Worm (Caenorhabditis elegans) whole organism, young adult: ENCODE results near the gene ubc-18.

Source experiments
- B0019.2 ChIP-seq: fragments of 200-800 bp; sonication (Bioruptor generic); conservative IDR thresholded peaks from 2 replicates; pipeline ENCODE4 v1.3.6; 2022; ENCODE audit warnings: missing genetic modification reagents, missing genetic modification characterization, missing compliant biosample characterization
- B0035.1 ChIP-seq: sonication (generic microtip); optimal IDR thresholded peaks from 2 replicates; lab custom pipeline; 2016; ENCODE audit warnings: missing genetic modification characterization, mild to moderate bottlenecking, missing compliant biosample characterization, missing genotype, missing genetic modification reagents
- C06A6.2 ChIP-seq: fragments of 200-800 bp; sonication (Bioruptor generic); conservative IDR thresholded peaks from 2 replicates; pipeline ENCODE4 v1.3.6; 2022; ENCODE audit warnings: missing genetic modification characterization, missing compliant biosample characterization
- F22D6.2 ChIP-seq: sonication (generic microtip); optimal IDR thresholded peaks from 2 replicates; lab custom pipeline; 2016; ENCODE audit warnings: mild to moderate bottlenecking, missing genetic modification characterization, missing compliant biosample characterization
- F23B12.7 ChIP-seq: sonication (generic microtip); optimal IDR thresholded peaks from 2 replicates; lab custom pipeline; 2017; ENCODE audit warnings: missing genetic modification characterization, mild to moderate bottlenecking, missing compliant biosample characterization, antibody characterized with exemption, moderate library complexity; ENCODE audit not compliant: insufficient read depth
- K11D2.4 ChIP-seq: fragments of 200-800 bp; sonication (Bioruptor generic); IDR thresholded peaks from 2 replicates; pipeline ENCODE4 v1.3.6; 2022; ENCODE audit warnings: missing genetic modification reagents, missing genetic modification characterization, missing compliant biosample characterization
- T07F8.4 ChIP-seq: sonication (generic microtip); optimal IDR thresholded peaks from 2 replicates; lab custom pipeline; 2016; ENCODE audit warnings: mild to moderate bottlenecking, missing genetic modification characterization, moderate library complexity, missing compliant biosample characterization
- T26A5.8 ChIP-seq: sonication (generic microtip); optimal IDR thresholded peaks from 2 replicates; lab custom pipeline; 2016; ENCODE audit warnings: missing genetic modification characterization, missing compliant biosample characterization
- Y53F4B.3 ChIP-seq: fragments of 200-800 bp; sonication (Bioruptor generic); IDR thresholded peaks from 2 replicates; pipeline ENCODE4 v1.3.6; 2022; ENCODE audit warnings: missing genetic modification reagents, missing genetic modification characterization, missing compliant biosample characterization
- Y67H2A.10 ChIP-seq: fragments of 200-800 bp; sonication (Bioruptor generic); conservative IDR thresholded peaks from 2 replicates; pipeline ENCODE4 v1.3.6; 2022; ENCODE audit warnings: missing genetic modification reagents, missing genetic modification characterization, missing compliant biosample characterization
- Y95B8A.8 ChIP-seq: fragments of 200-800 bp; sonication (Bioruptor generic); IDR thresholded peaks from 2 replicates; pipeline ENCODE4 v1.3.6; 2022; ENCODE audit warnings: missing genetic modification reagents, missing genetic modification characterization, missing compliant biosample characterization
- akir-1 ChIP-seq: fragments of 200-800 bp; sonication (Bioruptor generic); optimal IDR thresholded peaks from 2 replicates; lab custom pipeline; 2018; ENCODE audit warnings: mild to moderate bottlenecking, missing genetic modification characterization, moderate library complexity, missing compliant biosample characterization
- cebp-1 ChIP-seq, 2 experiments: fragments of 200-800 bp in 1 of 2; sonication (Bioruptor generic) in 1 of 2; sonication (generic microtip) in 1 of 2; IDR thresholded peaks in 1 of 2; optimal IDR thresholded peaks in 1 of 2; 2 replicates each; pipeline versions ENCODE4 v1.3.6 to Lab custom; 2017 to 2022; ENCODE audit warnings: missing compliant biosample characterization in 2 of 2, missing genetic modification characterization in 2 of 2, mild to moderate bottlenecking in 1 of 2, missing genetic modification reagents in 1 of 2, moderate library complexity in 1 of 2
- ceh-58 ChIP-seq: fragments of 200-800 bp; sonication (Bioruptor generic); IDR thresholded peaks from 2 replicates; pipeline ENCODE4 v1.3.6; 2022; ENCODE audit warnings: missing genetic modification characterization, missing compliant biosample characterization
- ets-4 ChIP-seq: fragments of 200-800 bp; sonication (Bioruptor generic); optimal IDR thresholded peaks from 2 replicates; lab custom pipeline; 2018; ENCODE audit warnings: mild to moderate bottlenecking, missing genetic modification characterization, missing compliant biosample characterization
- lag-1 ChIP-seq: fragments of 200-800 bp; sonication (Bioruptor generic); IDR thresholded peaks from 2 replicates; pipeline ENCODE4 v1.3.6; 2022; ENCODE audit warnings: missing genetic modification reagents, missing genetic modification characterization, missing compliant biosample characterization
- lin-26 ChIP-seq: fragments of 200-800 bp; sonication (Bioruptor generic); IDR thresholded peaks from 2 replicates; pipeline ENCODE4 v1.3.6; 2022; ENCODE audit warnings: missing genetic modification reagents, missing genetic modification characterization, missing compliant biosample characterization
- lin-35 ChIP-seq, 3 experiments: fragments of 150-350 bp in 2 of 3; sonication (generic microtip) in 1 of 3; optimal IDR thresholded peaks; 2 replicates each; lab custom pipeline; 2014 to 2018; ENCODE audit warnings: missing biosample characterization in 3 of 3, missing genetic modification characterization in 3 of 3, missing genetic modification reagents in 3 of 3
- lin-54 ChIP-seq: fragments of 200-800 bp; sonication (Bioruptor generic); optimal IDR thresholded peaks from 2 replicates; lab custom pipeline; 2018; ENCODE audit warnings: mild to moderate bottlenecking, missing genetic modification characterization, missing compliant biosample characterization
- lsl-1 ChIP-seq: fragments of 200-800 bp; sonication (Bioruptor generic); optimal IDR thresholded peaks from 2 replicates; lab custom pipeline; 2018; ENCODE audit warnings: mild to moderate bottlenecking, missing genetic modification characterization, moderate library complexity, missing compliant biosample characterization
- lsy-27 ChIP-seq: sonication (generic microtip); optimal IDR thresholded peaks from 2 replicates; lab custom pipeline; 2017; ENCODE audit warnings: missing genetic modification characterization, mild to moderate bottlenecking, missing compliant biosample characterization, antibody characterized with exemption, missing genotype, borderline replicate concordance; ENCODE audit not compliant: insufficient read depth
- mcd-1 ChIP-seq: fragments of 200-800 bp; sonication (Bioruptor generic); IDR thresholded peaks from 2 replicates; pipeline ENCODE4 v1.3.6; 2022; ENCODE audit warnings: missing genetic modification reagents, missing genetic modification characterization, missing compliant biosample characterization
- mes-4 ChIP-seq: sonication (generic microtip); optimal IDR thresholded peaks from 2 replicates; lab custom pipeline; 2016; ENCODE audit warnings: missing genotype, missing genetic modification characterization, missing compliant biosample characterization
- nfya-2 ChIP-seq: fragments of 200-800 bp; sonication (Bioruptor generic); IDR thresholded peaks from 2 replicates; pipeline ENCODE4 v1.3.6; 2022; ENCODE audit warnings: missing genetic modification reagents, missing genetic modification characterization, missing compliant biosample characterization
- nhr-120 ChIP-seq: fragments of 200-800 bp; sonication (Bioruptor generic); IDR thresholded peaks from 2 replicates; pipeline ENCODE4 v1.3.6; 2022; ENCODE audit warnings: missing genetic modification characterization, missing compliant biosample characterization
- nhr-179 ChIP-seq: sonication (generic microtip); optimal IDR thresholded peaks from 2 replicates; lab custom pipeline; 2016; ENCODE audit warnings: mild to moderate bottlenecking, missing genetic modification characterization, missing compliant biosample characterization
- nhr-80 ChIP-seq: sonication (generic microtip); optimal IDR thresholded peaks from 2 replicates; lab custom pipeline; 2016; ENCODE audit warnings: missing genetic modification characterization, missing compliant biosample characterization
- nhr-90 ChIP-seq: sonication (generic microtip); optimal IDR thresholded peaks from 2 replicates; lab custom pipeline; 2016; ENCODE audit warnings: missing genotype, mild to moderate bottlenecking, missing genetic modification characterization, missing compliant biosample characterization
- pha-4 ChIP-seq: fragments of 150-350 bp; sonication (generic microtip); optimal IDR thresholded peaks from 2 replicates; lab custom pipeline; 2014; ENCODE audit warnings: missing biosample characterization, missing genetic modification reagents, missing genetic modification characterization
- rcor-1 ChIP-seq: fragments of 200-800 bp; sonication (Bioruptor generic); IDR thresholded peaks from 2 replicates; pipeline ENCODE4 v1.3.6; 2022; ENCODE audit warnings: missing genetic modification reagents, missing genetic modification characterization, missing compliant biosample characterization
- rec-8 ChIP-seq, 2 experiments: sonication (generic microtip); optimal IDR thresholded peaks; 2 replicates each; lab custom pipeline; 2016; ENCODE audit warnings: mild to moderate bottlenecking in 2 of 2, missing genetic modification characterization in 2 of 2, missing genetic modification reagents in 2 of 2, missing genotype in 2 of 2, missing biosample characterization in 1 of 2, missing compliant biosample characterization in 1 of 2, moderate library complexity in 1 of 2
- repo-1 ChIP-seq: sonication (generic microtip); optimal IDR thresholded peaks from 2 replicates; lab custom pipeline; 2017; ENCODE audit warnings: mild to moderate bottlenecking, missing genetic modification characterization, missing compliant biosample characterization
- rpc-1 ChIP-seq, 2 experiments: fragments of 150-350 bp in 1 of 2; sonication (generic microtip) in 1 of 2; optimal IDR thresholded peaks; 2 replicates each; lab custom pipeline; 2014 to 2018; ENCODE audit warnings: missing biosample characterization in 1 of 2, missing genetic modification characterization in 1 of 2, missing genetic modification reagents in 1 of 2, missing genotype in 1 of 2
- sea-2 ChIP-seq: fragments of 200-800 bp; sonication (Bioruptor generic); IDR thresholded peaks from 2 replicates; pipeline ENCODE4 v1.3.6; 2022; ENCODE audit warnings: missing genetic modification characterization, missing compliant biosample characterization
- tbx-9 ChIP-seq: sonication (generic microtip); optimal IDR thresholded peaks from 2 replicates; lab custom pipeline; 2016; ENCODE audit warnings: borderline replicate concordance, missing genetic modification characterization, inconsistent platforms, missing compliant biosample characterization
- tlf-1 ChIP-seq: fragments of 200-800 bp; sonication (Bioruptor generic); optimal IDR thresholded peaks from 2 replicates; lab custom pipeline; 2018; ENCODE audit warnings: mild to moderate bottlenecking, missing genetic modification characterization, missing compliant biosample characterization
- xnd-1 ChIP-seq: sonication (generic microtip); optimal IDR thresholded peaks from 2 replicates; lab custom pipeline; 2016; ENCODE audit warnings: missing genotype, missing genetic modification reagents, missing genetic modification characterization, missing compliant biosample characterization
- ztf-22 ChIP-seq: fragments of 200-800 bp; sonication (Bioruptor generic); optimal IDR thresholded peaks from 2 replicates; lab custom pipeline; 2018; ENCODE audit warnings: mild to moderate bottlenecking, missing genetic modification characterization, moderate library complexity, missing compliant biosample characterization
- ztf-28 ChIP-seq: fragments of 200-800 bp; sonication (Bioruptor generic); IDR thresholded peaks from 2 replicates; pipeline ENCODE4 v1.3.6; 2022; ENCODE audit warnings: missing genetic modification reagents, missing genetic modification characterization, missing compliant biosample characterization
- ztf-3 ChIP-seq: fragments of 200-800 bp; sonication (Bioruptor generic); optimal IDR thresholded peaks from 2 replicates; lab custom pipeline; 2018; ENCODE audit warnings: mild to moderate bottlenecking, missing genetic modification characterization, missing compliant biosample characterization

The ubc-18 gene

ce11 chrIII:7112285-7112684, 43.9 kb upstream of the ubc-18 start:
- TF ChIP-seq ztf-22 (no peak), repo-1 (tag; lab: Kevin White, UChicago) (no peak), mcd-1 (GFP tag; lab: Robert Waterston, UW) (no peak)

- TF ChIP-seq B0019.2 (GFP tag; lab: Robert Waterston, UW) (no peak), T07F8.4 (tag; lab: Kevin White, UChicago) (no peak), lin-26 (GFP tag; lab: Robert Waterston, UW) (0 out of 2 replicates have a peak, but pooled peaks have one; percentile 18)
Observed at ce11 chrIII:7111793-7112192, 43.4 kb upstream of the ubc-18 start, which contains the start of gene B0280.7. B0280.7 (minus strand) TSS chrIII:7111893.

- TF ChIP-seq ztf-22 (no peak), nhr-80 (tag; lab: Kevin White, UChicago) (peak; percentile 39)
Observed at ce11 chrIII:7107965-7108364, 39.6 kb upstream of the ubc-18 start, which contains the start of gene odd-1. odd-1 (plus strand) TSS chrIII:7108313.

DNA sequence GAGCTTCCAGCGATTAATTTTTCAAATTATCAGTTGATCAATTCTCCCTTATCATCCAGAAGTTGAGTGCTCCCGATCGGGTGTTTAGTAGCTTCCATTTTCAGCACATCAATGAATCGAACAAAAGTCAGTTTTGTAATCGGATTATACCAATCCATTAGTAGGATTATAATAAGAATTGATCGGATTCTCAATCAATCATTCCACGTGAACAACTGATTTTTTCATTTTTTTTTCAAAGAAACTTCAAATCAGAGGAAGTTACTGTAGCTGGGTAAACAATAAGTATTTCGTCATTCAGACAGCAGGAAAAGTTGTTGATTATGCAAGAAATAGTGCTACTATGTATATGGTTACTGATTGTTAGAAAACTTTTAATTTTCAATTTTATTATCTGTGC, 38.5 kb upstream of the ubc-18 start:
- TF ChIP-seq B0035.1, result no peak
- TF ChIP-seq lsy-27 (tag; lab: Kevin White, UChicago), result no peak
- TF ChIP-seq cebp-1 (GFP tag; IDR thresholded peaks at IDR 0.05; lab: Robert Waterston, UW), result no peak
- peak; percentile 52 for TF ChIP-seq cebp-1 (tag; optimal IDR thresholded peaks at IDR 0.05; lab: Kevin White, UChicago)
- no peak for TF ChIP-seq tlf-1
- TF ChIP-seq nfya-2, result no peak
- no peak for TF ChIP-seq C06A6.2 (GFP tag; lab: Robert Waterston, UW)
- TF ChIP-seq nhr-80 (tag; lab: Kevin White, UChicago), result peak; percentile 67
- TF ChIP-seq lsl-1 (GFP tag; lab: Kevin White, UChicago), result no peak
- TF ChIP-seq ceh-58 (GFP tag; lab: Robert Waterston, UW), result no peak
- TF ChIP-seq Y53F4B.3 (GFP tag; lab: Robert Waterston, UW), result no peak
- TF ChIP-seq, all 124 proteins: peak for 2

ce11 chrIII:7103940-7104440, 35.6 kb upstream of the ubc-18 start, which contains the start of gene cpg-2:
cpg-2 (minus strand) TSS chrIII:7103990.
- TF ChIP-seq K11D2.4 (GFP tag; lab: Robert Waterston, UW) (no peak), T07F8.4 (tag; lab: Kevin White, UChicago) (no peak), mes-4 (tag; lab: Kevin White, UChicago) (no peak), rcor-1 (GFP tag; lab: Robert Waterston, UW) (peak; percentile 91), T26A5.8 (tag; lab: Kevin White, UChicago) (no peak), ztf-3 (GFP tag; lab: Kevin White, UChicago) (no peak), akir-1 (GFP tag; lab: Kevin White, UChicago) (no peak), ets-4 (no peak), nhr-120 (GFP tag; lab: Robert Waterston, UW) (no peak), ztf-28 (GFP tag; lab: Robert Waterston, UW) (0 out of 2 replicates have a peak, but pooled peaks have one; percentile 20), pha-4 (tag; lab: Kevin White, UChicago) (no peak), nhr-179 (no peak), xnd-1 (tag; lab: Kevin White, UChicago) (peak; percentile 97), lin-54 (GFP tag; lab: Kevin White, UChicago) (peak; percentile 96), F23B12.7 (peak; percentile 64), rec-8 (tag; optimal IDR thresholded peaks at IDR 0.05; lab: Kevin White, UChicago) (no peak), tbx-9 (tag; lab: Kevin White, UChicago) (no peak), F22D6.2 (tag; lab: Kevin White, UChicago) (no peak), lin-35 (GFP tag; optimal IDR thresholded peaks at IDR 0.05; lab: Kevin White, UChicago) (peak; percentile 4 to 89 (median 58)), Y67H2A.10 (GFP tag; lab: Robert Waterston, UW) (no peak), Y95B8A.8 (GFP tag; lab: Robert Waterston, UW) (peak; percentile 84), rpc-1 (optimal IDR thresholded peaks at IDR 0.05; lab: Kevin White, UChicago) (no peak), rpc-1 (tag; optimal IDR thresholded peaks at IDR 0.05; lab: Kevin White, UChicago) (no peak), lag-1 (GFP tag; lab: Robert Waterston, UW) (no peak), nhr-90 (no peak), sea-2 (GFP tag; lab: Robert Waterston, UW) (no peak), ztf-22 (no peak)
